Worm (Caenorhabditis elegans) whole organism, L4 larva: Measurements from ENCODE around the gene Y47D3A.1.

Experiments used
- D1046.2 ChIP-seq: fragments of 200-800 bp; sonication (Bioruptor generic); IDR thresholded peaks from 2 replicates; pipeline ENCODE4 v1.3.6; 2022; ENCODE audit warnings: missing genetic modification characterization, missing compliant biosample characterization
- T26A8.4 ChIP-seq: fragments of 200-800 bp; sonication (Bioruptor generic); IDR thresholded peaks from 2 replicates; pipeline ENCODE4 v1.3.6; 2022; ENCODE audit warnings: missing genetic modification characterization, missing compliant biosample characterization
- ZK546.5 ChIP-seq, 2 experiments: sonication (generic microtip); optimal IDR thresholded peaks; 2 replicates each; lab custom pipeline; 2017; ENCODE audit warnings: missing biosample characterization in 2 of 2, missing genetic modification characterization in 2 of 2
- aha-1 ChIP-seq: fragments of 150-350 bp; peaks from one replicate; lab custom pipeline; 2014; ENCODE audit warnings: missing biosample characterization, missing genetic modification characterization
- ama-1 ChIP-seq: fragments of 150-350 bp; optimal IDR thresholded peaks from 2 replicates; lab custom pipeline; 2014; ENCODE audit warnings: inconsistent platforms, mixed read lengths
- arid-1 ChIP-seq: fragments of 200-800 bp; sonication (Bioruptor generic); conservative IDR thresholded peaks from 2 replicates; pipeline ENCODE4 v1.3.6; 2022; ENCODE audit warnings: missing genetic modification reagents, missing genetic modification characterization, missing compliant biosample characterization
- ceh-28 ChIP-seq: fragments of 150-350 bp; optimal IDR thresholded peaks from 2 replicates; lab custom pipeline; 2014; ENCODE audit warnings: missing biosample characterization, missing genetic modification reagents, missing genetic modification characterization
- ceh-44 ChIP-seq: fragments of 200-800 bp; sonication (Bioruptor generic); IDR thresholded peaks from 2 replicates; pipeline ENCODE4 v1.3.6; 2022; ENCODE audit warnings: missing genetic modification reagents, missing genetic modification characterization, missing compliant biosample characterization
- ceh-62 ChIP-seq: sonication (generic microtip); optimal IDR thresholded peaks from 2 replicates; lab custom pipeline; 2017; ENCODE audit warnings: missing biosample characterization, missing genetic modification characterization
- ctbp-1 ChIP-seq: fragments of 200-800 bp; sonication (Bioruptor generic); IDR thresholded peaks from 2 replicates; pipeline ENCODE4 v1.3.6; 2022; ENCODE audit warnings: missing genetic modification reagents, missing genetic modification characterization, missing compliant biosample characterization
- daf-19 ChIP-seq: fragments of 200-800 bp; sonication (Bioruptor generic); conservative IDR thresholded peaks from 2 replicates; pipeline ENCODE4 v1.3.6; 2022; ENCODE audit warnings: missing genetic modification characterization, missing compliant biosample characterization
- dmd-6 ChIP-seq: fragments of 200-800 bp; sonication (Bioruptor generic); IDR thresholded peaks from 2 replicates; pipeline ENCODE4 v1.3.6; 2022; ENCODE audit warnings: missing genetic modification reagents, missing genetic modification characterization, missing compliant biosample characterization
- fkh-10 ChIP-seq: fragments of 150-350 bp; optimal IDR thresholded peaks from 2 replicates; lab custom pipeline; 2014; ENCODE audit warnings: missing biosample characterization, missing genetic modification reagents, missing genetic modification characterization
- jun-1 ChIP-seq: fragments of 150-350 bp; optimal IDR thresholded peaks from 2 replicates; lab custom pipeline; 2014; ENCODE audit warnings: missing biosample characterization, missing genetic modification reagents, missing genetic modification characterization
- lin-13 ChIP-seq: fragments of 150-350 bp; optimal IDR thresholded peaks from 2 replicates; lab custom pipeline; 2014; ENCODE audit warnings: missing biosample characterization, missing genetic modification reagents, missing genetic modification characterization
- lin-15B ChIP-seq: fragments of 150-350 bp; sonication (generic microtip); optimal IDR thresholded peaks from 3 replicates; lab custom pipeline; 2014; ENCODE audit warnings: missing biosample characterization, missing genetic modification characterization
- lin-38 ChIP-seq: fragments of 200-800 bp; sonication (Bioruptor generic); IDR thresholded peaks from 2 replicates; pipeline ENCODE4 v1.3.6; 2022; ENCODE audit warnings: missing genetic modification reagents, missing genetic modification characterization, missing compliant biosample characterization
- madf-5 ChIP-seq, 2 experiments: fragments of 200-800 bp; sonication (Bioruptor generic); IDR thresholded peaks; 2 replicates each; pipeline ENCODE4 v1.3.6; 2022; ENCODE audit warnings: missing compliant biosample characterization in 2 of 2, missing genetic modification characterization in 2 of 2
- nhr-102 ChIP-seq: sonication (generic microtip); optimal IDR thresholded peaks from 2 replicates; lab custom pipeline; 2016; ENCODE audit warnings: mild to moderate bottlenecking, missing genetic modification characterization, moderate library complexity, missing compliant biosample characterization
- nhr-42 ChIP-seq: fragments of 200-800 bp; sonication (Bioruptor generic); IDR thresholded peaks from 2 replicates; pipeline ENCODE4 v1.3.6; 2022; ENCODE audit warnings: missing genetic modification characterization, missing compliant biosample characterization
- nhr-48 ChIP-seq: sonication (generic microtip); optimal IDR thresholded peaks from 2 replicates; lab custom pipeline; 2016; ENCODE audit warnings: mild to moderate bottlenecking, missing genetic modification characterization, missing compliant biosample characterization
- pha-4 ChIP-seq, 2 experiments: fragments of 150-350 bp in 1 of 2; fragments of 200-800 bp in 1 of 2; sonication (Bioruptor generic) in 1 of 2; IDR thresholded peaks in 1 of 2; optimal IDR thresholded peaks in 1 of 2; 2 replicates each; pipeline versions ENCODE4 v1.3.6 to Lab custom; 2014 to 2022; ENCODE audit warnings: missing genetic modification characterization in 2 of 2, missing genetic modification reagents in 2 of 2, missing biosample characterization in 1 of 2, missing compliant biosample characterization in 1 of 2
- php-3 ChIP-seq: fragments of 200-800 bp; sonication (Bioruptor generic); IDR thresholded peaks from 2 replicates; pipeline ENCODE4 v1.3.6; 2022; ENCODE audit warnings: missing genetic modification reagents, missing genetic modification characterization, missing compliant biosample characterization
- rbr-2 ChIP-seq: sonication (generic microtip); optimal IDR thresholded peaks from 2 replicates; lab custom pipeline; 2016; ENCODE audit warnings: missing genotype, missing genetic modification characterization, missing compliant biosample characterization
- set-16 ChIP-seq: fragments of 200-800 bp; sonication (Bioruptor generic); IDR thresholded peaks from 2 replicates; pipeline ENCODE4 v1.3.6; 2022; ENCODE audit warnings: missing genetic modification reagents, missing genetic modification characterization, missing compliant biosample characterization
- snpc-1.2 ChIP-seq: fragments of 200-800 bp; sonication (Bioruptor generic); IDR thresholded peaks from 2 replicates; pipeline ENCODE4 v1.3.6; 2022; ENCODE audit warnings: missing genetic modification reagents, missing genetic modification characterization, missing compliant biosample characterization
- tra-1 ChIP-seq: fragments of 200-800 bp; sonication (Bioruptor generic); IDR thresholded peaks from 2 replicates; pipeline ENCODE4 v1.3.6; 2022; ENCODE audit warnings: missing genetic modification reagents, missing genetic modification characterization, missing compliant biosample characterization
- unc-62 ChIP-seq, 3 experiments: fragments of 150-350 bp in 1 of 3; sonication (generic microtip); optimal IDR thresholded peaks in 2 of 3; peaks in 1 of 3; 1 replicate in 1 of 3; 2 replicates in 2 of 3; lab custom pipeline; 2014 to 2017; ENCODE audit warnings: missing biosample characterization in 3 of 3, missing genetic modification characterization in 3 of 3, missing genetic modification reagents in 3 of 3, missing genotype in 1 of 3
- zfp-2 ChIP-seq: sonication (generic microtip); optimal IDR thresholded peaks from 2 replicates; lab custom pipeline; 2016; ENCODE audit warnings: mild to moderate bottlenecking, missing genetic modification characterization, missing compliant biosample characterization
- zfp-3 ChIP-seq: fragments of 200-800 bp; sonication (Bioruptor generic); conservative IDR thresholded peaks from 2 replicates; pipeline ENCODE4 v1.3.6; 2022; ENCODE audit warnings: missing genetic modification reagents, missing genetic modification characterization, missing compliant biosample characterization

Y47D3A.1 gene

ce11 chrIII:11172232-11172713 is 30.6 kb upstream of the Y47D3A.1 start:
- TF ChIP-seq nhr-42 (GFP tag; lab: Robert Waterston, UW) (no peak), ceh-28 (tag; lab: Kevin White, UChicago) (peak; percentile 75)

- TF ChIP-seq dmd-6 (GFP tag; lab: Robert Waterston, UW) (0 out of 2 replicates have a peak, but pooled peaks have one; percentile 11), nhr-102 (tag; lab: Kevin White, UChicago) (peak; percentile 11), rbr-2 (tag; lab: Kevin White, UChicago) (no peak), aha-1 (tag; lab: Kevin White, UChicago) (peak; percentile 4), ceh-62 (tag; lab: Kevin White, UChicago) (no peak), tra-1 (peak; percentile 13; the same call in 1 of the 2 replicates)
Observed at ce11 chrIII:11170509-11170908, 28.9 kb upstream of the Y47D3A.1 start.

ce11 chrIII:11169680-11170079 is 28.0 kb upstream of the Y47D3A.1 start:
- TF ChIP-seq set-16 (GFP tag; lab: Robert Waterston, UW) (peak; percentile 88), D1046.2 (GFP tag; lab: Robert Waterston, UW) (0 out of 2 replicates have a peak, but pooled peaks have one; percentile 35), nhr-48 (tag; lab: Kevin White, UChicago) (no peak), snpc-1.2 (GFP tag; lab: Robert Waterston, UW) (no peak)

ce11 chrIII:11160559-11160958 is 18.9 kb upstream of the Y47D3A.1 start:
- TF ChIP-seq lin-38 (GFP tag; lab: Robert Waterston, UW) = 0 out of 2 replicates have a peak, but pooled peaks have one; percentile 21

- TF ChIP-seq lin-15B (tag; lab: Kevin White, UChicago) = no peak
- TF ChIP-seq jun-1 = no peak
- no peak for TF ChIP-seq ZK546.5 (tag; optimal IDR thresholded peaks at IDR 0.05; lab: Kevin White, UChicago)
- TF ChIP-seq zfp-3 (GFP tag; lab: Robert Waterston, UW) = no peak
- no peak for TF ChIP-seq unc-62 (GFP tag; optimal IDR thresholded peaks at IDR 0.05 in 1 of 2; lab: Kevin White, UChicago)
- TF ChIP-seq unc-62 (tag; optimal IDR thresholded peaks at IDR 0.05; lab: Kevin White, UChicago) = no peak
- TF ChIP-seq ctbp-1 (GFP tag; lab: Robert Waterston, UW) = no peak
- TF ChIP-seq, all 104 proteins: peak for 0
Observed at ce11 chrIII:11157916-11158315, 16.3 kb upstream of the Y47D3A.1 start.

- TF ChIP-seq daf-19 (GFP tag; lab: Robert Waterston, UW) (no peak), ama-1 (no peak), zfp-2 (tag; lab: Kevin White, UChicago) (no peak), snpc-1.2 (GFP tag; lab: Robert Waterston, UW) (no peak)
- TF ChIP-seq, all 104 proteins: peak for 0
Observed at ce11 chrIII:11157099-11157498, 15.5 kb upstream of the Y47D3A.1 start, which contains the start of gene Y47D3A.31. TSS of gene Y47D3A.31 (minus strand) at chrIII:11157199.

- TF ChIP-seq pha-4 (GFP tag; IDR thresholded peaks at IDR 0.05; lab: Robert Waterston, UW) (no peak), pha-4 (tag; optimal IDR thresholded peaks at IDR 0.05; lab: Kevin White, UChicago) (no peak), php-3 (GFP tag; lab: Robert Waterston, UW) (no peak), lin-38 (GFP tag; lab: Robert Waterston, UW) (no peak), fkh-10 (no peak), nhr-48 (tag; lab: Kevin White, UChicago) (no peak), lin-13 (GFP tag; lab: Kevin White, UChicago) (no peak), zfp-2 (tag; lab: Kevin White, UChicago) (no peak), madf-5 (GFP tag; IDR thresholded peaks at IDR 0.05; lab: Robert Waterston, UW) (no peak), ceh-44 (GFP tag; lab: Robert Waterston, UW) (no peak), T26A8.4 (GFP tag; lab: Robert Waterston, UW) (no peak), arid-1 (GFP tag; lab: Robert Waterston, UW) (no peak)
Observed at ce11 chrIII:11154527-11154926, 12.9 kb upstream of the Y47D3A.1 start, which contains the start of gene cku-70. TSS of gene cku-70 (plus strand) at chrIII:11154827.
